Worm (Caenorhabditis elegans) whole organism, early embryonic: ENCODE measurements around the gene F53C3.3.

ENCODE experiments used
- F13C5.2 ChIP-seq: sonication (generic microtip); optimal IDR thresholded peaks from 2 replicates; lab custom pipeline; 2017; ENCODE audit warnings: mild to moderate bottlenecking, missing genetic modification characterization, inconsistent platforms, missing compliant biosample characterization
- aly-1 ChIP-seq: sonication (generic microtip); optimal IDR thresholded peaks from 2 replicates; lab custom pipeline; 2016; ENCODE audit warnings: missing genetic modification characterization, missing compliant biosample characterization
- flt-1 ChIP-seq: fragments of 200-800 bp; sonication (Bioruptor generic); IDR thresholded peaks from 2 replicates; pipeline ENCODE4 v1.3.6; 2022; ENCODE audit warnings: missing genetic modification characterization, missing compliant biosample characterization
- hnd-1 ChIP-seq: sonication (generic microtip); optimal IDR thresholded peaks from 2 replicates; lab custom pipeline; 2016; ENCODE audit warnings: missing genetic modification characterization, missing compliant biosample characterization
- scrt-1 ChIP-seq: fragments of 200-800 bp; sonication (Bioruptor generic); IDR thresholded peaks from 2 replicates; pipeline ENCODE4 v1.3.6; 2022; ENCODE audit warnings: missing genetic modification characterization, missing compliant biosample characterization
- tra-4 ChIP-seq: sonication (generic microtip); optimal IDR thresholded peaks from 2 replicates; lab custom pipeline; 2017; ENCODE audit warnings: missing genetic modification characterization, missing compliant biosample characterization

DNA sequence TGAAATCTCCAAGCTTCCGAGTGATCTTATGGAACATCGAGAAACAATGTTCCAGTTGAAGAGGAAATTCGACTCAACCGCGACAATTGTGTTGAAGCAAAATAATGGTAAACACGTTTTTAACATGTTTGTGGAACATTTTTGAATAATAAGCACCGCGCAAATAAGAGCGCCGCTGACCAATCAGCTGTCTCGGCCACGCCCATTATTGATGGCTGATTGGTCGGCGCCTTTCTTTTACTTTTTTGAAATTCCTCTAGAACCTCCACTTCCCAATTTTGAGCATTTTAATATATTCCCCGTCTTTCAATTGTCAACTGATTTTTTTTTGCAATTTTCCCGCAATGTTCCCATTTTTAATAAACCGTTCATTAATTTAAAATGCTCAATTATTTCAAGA is 5.5 kb downstream of the F53C3.3 start:
- no peak for TF ChIP-seq F13C5.2
- no peak for TF ChIP-seq hnd-1 (tag; lab: Kevin White, UChicago)
- no peak for TF ChIP-seq aly-1 (tag; lab: Kevin White, UChicago)
- no peak for TF ChIP-seq tra-4 (tag; lab: Kevin White, UChicago)
- no peak for TF ChIP-seq flt-1 (GFP tag; lab: Robert Waterston, UW)
- TF ChIP-seq scrt-1: no peak
